Fruit fly (Drosophila melanogaster): ENCODE measurements around the gene CG10853.

Gene CG10853

DNA sequence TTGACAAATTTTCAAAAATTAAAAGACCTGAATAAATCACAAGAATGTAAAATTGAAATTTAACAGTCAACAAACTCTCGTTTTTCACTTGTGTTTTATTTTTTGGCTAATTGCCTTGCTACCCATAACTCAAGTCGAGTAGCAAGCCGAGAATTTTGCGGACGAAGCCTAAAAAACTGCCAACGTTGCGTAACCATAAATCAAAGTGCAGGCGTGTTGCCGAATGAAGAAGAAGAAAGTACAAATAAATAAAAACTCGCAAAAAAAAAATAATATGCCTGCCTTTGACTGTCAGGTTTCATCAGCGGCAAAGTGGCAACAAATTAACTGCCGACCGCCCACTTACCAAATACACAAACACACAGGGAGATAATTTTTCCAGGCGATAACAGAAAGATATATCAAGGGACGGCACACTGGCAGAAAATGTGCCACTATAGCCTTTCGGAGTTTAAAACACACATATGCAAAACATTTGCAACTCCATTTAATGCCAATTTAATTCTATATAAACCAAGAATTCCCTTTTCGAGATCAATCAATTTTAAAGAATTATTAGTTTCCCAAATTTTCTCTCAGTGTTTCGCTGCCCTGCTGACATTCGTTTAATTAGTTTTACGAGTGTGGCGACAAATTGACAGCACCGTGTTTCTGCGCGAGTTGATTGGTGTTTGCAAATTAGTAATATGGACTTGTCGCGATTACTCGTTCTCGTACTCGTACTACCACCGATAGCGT lies 19.3 kb upstream of the CG10853 start (continued):
- TF ChIP-seq fd96Cb (tag; optimal IDR thresholded peaks at IDR 0.05) = peak; percentile 65
- peak; percentile 88 for TF ChIP-seq CG14441 (GFP tag; IDR thresholded peaks at IDR 0.05)
- peak; percentile 83 for TF ChIP-seq CG4730 (GFP tag; IDR thresholded peaks at IDR 0.05)
- TF ChIP-seq Mrtf (GFP tag; IDR thresholded peaks at IDR 0.05) = peak; percentile 78
- TF ChIP-seq insv (GFP tag; optimal IDR thresholded peaks at IDR 0.05) = peak in 1 of 2 experiments; percentile 29
- TF ChIP-seq Lpt (GFP tag; optimal IDR thresholded peaks at IDR 0.05) = no peak
- TF ChIP-seq ftz-f1 (GFP tag; optimal IDR thresholded peaks at IDR 0.05) = no peak
- peak; percentile 81 for TF ChIP-seq Lim3 (GFP tag; IDR thresholded peaks at IDR 0.05)
- no peak for TF ChIP-seq stwl (tag; optimal IDR thresholded peaks at IDR 0.05)
- TF ChIP-seq CG31441 (GFP tag; IDR thresholded peaks at IDR 0.05) = peak; percentile 69
- peak; percentile 63 for TF ChIP-seq dm (GFP tag; optimal IDR thresholded peaks at IDR 0.05)
- TF ChIP-seq CG18476 (GFP tag; optimal IDR thresholded peaks at IDR 0.05) = peak; percentile 78
- peak; percentile 79 to 82 for TF ChIP-seq chif (GFP tag; optimal IDR thresholded peaks at IDR 0.05)
- peak; percentile 78 for TF ChIP-seq Max (GFP tag; optimal IDR thresholded peaks at IDR 0.05)
- no peak for TF ChIP-seq CG7745 (tag; optimal IDR thresholded peaks at IDR 0.05)
- peak; percentile 47; the same call in 1 of the 3 replicates for TF ChIP-seq gce (GFP tag; IDR thresholded peaks at IDR 0.05)
- peak; percentile 22 for TF ChIP-seq CG4617 (GFP tag; optimal IDR thresholded peaks at IDR 0.05; ENCODE audit: borderline replicate concordance)
- TF ChIP-seq tna (GFP tag; IDR thresholded peaks at IDR 0.05; ENCODE audit: partially characterized antibody) = no peak
- peak; percentile 82 for TF ChIP-seq crc (GFP tag; optimal IDR thresholded peaks at IDR 0.05)
- peak; percentile 84 for TF ChIP-seq al (GFP tag; IDR thresholded peaks at IDR 0.05)
- TF ChIP-seq ac (GFP tag; optimal IDR thresholded peaks at IDR 0.05) = no peak
- no peak for TF ChIP-seq pfk (GFP tag; optimal IDR thresholded peaks at IDR 0.05)
- TF ChIP-seq run (tag; optimal IDR thresholded peaks at IDR 0.05) = peak; percentile 54
- peak; percentile 79 for TF ChIP-seq klu (GFP tag; IDR thresholded peaks at IDR 0.05)
- TF ChIP-seq CG3995 (GFP tag; optimal IDR thresholded peaks at IDR 0.05) = peak; percentile 67
- no peak for TF ChIP-seq oc (tag; optimal IDR thresholded peaks at IDR 0.05)
- TF ChIP-seq sqz (GFP tag; optimal IDR thresholded peaks at IDR 0.05) = peak; percentile 47
- TF ChIP-seq CG5953 (GFP tag; IDR thresholded peaks at IDR 0.05) = peak; percentile 66; the same call in 1 of the 2 replicates
- peak; percentile 83 for TF ChIP-seq Fer2 (tag; optimal IDR thresholded peaks at IDR 0.05)
- peak; percentile 45 for TF ChIP-seq CG2116 (GFP tag; optimal IDR thresholded peaks at IDR 0.05)
- no peak; the same call in 1 of the 2 replicates for TF ChIP-seq sim (GFP tag; IDR thresholded peaks at IDR 0.05)
- no peak for TF ChIP-seq vnd (GFP tag; IDR thresholded peaks at IDR 0.05; ENCODE audit: partially characterized antibody)
- TF ChIP-seq sima (GFP tag; optimal IDR thresholded peaks at IDR 0.05) = peak; percentile 33
- TF ChIP-seq pb (GFP tag; optimal IDR thresholded peaks at IDR 0.05) = peak; percentile 41
- TF ChIP-seq Dfd (GFP tag; optimal IDR thresholded peaks at IDR 0.05) = no peak
- TF ChIP-seq CG3281 (GFP tag; optimal IDR thresholded peaks at IDR 0.05) = peak; percentile 91
- TF ChIP-seq Kr (GFP tag; optimal IDR thresholded peaks at IDR 0.05) = no peak
- TF ChIP-seq nom (GFP tag; optimal IDR thresholded peaks at IDR 0.05) = no peak
- TF ChIP-seq CG10565 (GFP tag; optimal IDR thresholded peaks at IDR 0.05) = no peak
- TF ChIP-seq CG6175 (GFP tag; IDR thresholded peaks at IDR 0.05) = peak; percentile 86
- TF ChIP-seq Pdp1 (GFP tag; optimal IDR thresholded peaks at IDR 0.05) = peak; percentile 76 to 79
- TF ChIP-seq exex (tag; optimal IDR thresholded peaks at IDR 0.05) = peak; percentile 92
- TF ChIP-seq pho (GFP tag; optimal IDR thresholded peaks at IDR 0.05) = peak; percentile 94
- peak; percentile 88 for TF ChIP-seq lmd (GFP tag; IDR thresholded peaks at IDR 0.05)
- no peak for TF ChIP-seq cad (GFP tag; optimal IDR thresholded peaks at IDR 0.05)
- no peak for TF ChIP-seq Opbp (GFP tag; IDR thresholded peaks at IDR 0.05; ENCODE audit: partially characterized antibody)
- TF ChIP-seq CG12236 (GFP tag; optimal IDR thresholded peaks at IDR 0.05) = peak; percentile 35
- TF ChIP-seq bcd (GFP tag; optimal IDR thresholded peaks at IDR 0.05) = peak; percentile 85
- peak; percentile 20 for TF ChIP-seq CG4707 (GFP tag; optimal IDR thresholded peaks at IDR 0.05)
- TF ChIP-seq CG2889 (GFP tag; IDR thresholded peaks at IDR 0.05) = peak; percentile 89
